Fruit fly (Drosophila melanogaster) S2 (cell line): ENCODE measurements around the gene vib.

ENCODE experiments used
- CG8478 ChIP-seq: fragments of >200 bp; optimal IDR thresholded peaks from 2 replicates; lab custom pipeline; 2018
- CTCF ChIP-seq, 2 experiments: fragments of >200 bp; optimal IDR thresholded peaks; 2 replicates each; lab custom pipeline; 2018

- TF ChIP-seq CG8478 (lab: Kevin White, UChicago) (no peak), CTCF (optimal IDR thresholded peaks at IDR 0.05; lab: Kevin White, UChicago) (no peak)
Observed at dm6 chr3R:19223369-19223768, 3.1 kb downstream of the vib start.
